Fruit fly (Drosophila melanogaster): ENCODE data around the gene Spn.
A peak's percentile ranks its signal among the peaks of the same experiment; 100 is the strongest.

Gene Spn

dm6 chr3L:2466411-2467015 is 87.6 kb downstream of the Spn start (continued):
- TF ChIP-seq CG7987 (GFP tag; optimal IDR thresholded peaks at IDR 0.05) (peak; percentile 76), ems (GFP tag; optimal IDR thresholded peaks at IDR 0.05) (no peak), al (GFP tag; IDR thresholded peaks at IDR 0.05) (no peak), Sry-β (GFP tag; optimal IDR thresholded peaks at IDR 0.05) (no peak), CG13775 (GFP tag; optimal IDR thresholded peaks at IDR 0.05) (peak; percentile 22), CG14441 (GFP tag; IDR thresholded peaks at IDR 0.05) (peak; percentile 28; the same call in 1 of the 2 replicates), CG1602 (GFP tag; optimal IDR thresholded peaks at IDR 0.05) (peak; percentile 6), CG5180 (GFP tag; optimal IDR thresholded peaks at IDR 0.05) (no peak), CG34422 (GFP tag; IDR thresholded peaks at IDR 0.05) (peak; percentile 81; the same call in 2 of the 3 replicates), sens (GFP tag) (peak; percentile 20), CG14965 (GFP tag; optimal IDR thresholded peaks at IDR 0.05; ENCODE audit: borderline replicate concordance) (peak; percentile 13), toy (GFP tag; IDR thresholded peaks at IDR 0.05) (no peak), CG3838 (GFP tag; optimal IDR thresholded peaks at IDR 0.05) (no peak), CG9437 (GFP tag; optimal IDR thresholded peaks at IDR 0.05) (no peak), MESR4 (GFP tag; optimal IDR thresholded peaks at IDR 0.05) (peak; percentile 48), ara (GFP tag; IDR thresholded peaks at IDR 0.05) (no peak), CG3163 (GFP tag; optimal IDR thresholded peaks at IDR 0.05) (peak; percentile 100), Blimp-1 (GFP tag; optimal IDR thresholded peaks at IDR 0.05) (peak; percentile 29), CG12236 (GFP tag; optimal IDR thresholded peaks at IDR 0.05) (no peak), so (GFP tag; IDR thresholded peaks at IDR 0.05) (peak; percentile 75; the same call in 2 of the 3 replicates), CG6689 (GFP tag; IDR thresholded peaks at IDR 0.05) (no peak), CG6791 (GFP tag; IDR thresholded peaks at IDR 0.05; ENCODE audit: partially characterized antibody) (peak; percentile 58; the same call in 2 of the 3 replicates), insv (GFP tag; optimal IDR thresholded peaks at IDR 0.05) (peak in 1 of 2 experiments; percentile 78), usp (GFP tag; optimal IDR thresholded peaks at IDR 0.05) (no peak), CG10321 (GFP tag; IDR thresholded peaks at IDR 0.05) (no peak), CG14860 (GFP tag; IDR thresholded peaks at IDR 0.05; ENCODE audit: partially characterized antibody) (no peak), CG17359 (tag; optimal IDR thresholded peaks at IDR 0.05) (no peak), CG14050 (GFP tag; IDR thresholded peaks at IDR 0.05) (no peak), CG4707 (GFP tag; optimal IDR thresholded peaks at IDR 0.05) (no peak), HLHmδ (GFP tag; optimal IDR thresholded peaks at IDR 0.05) (peak; percentile 64), CG1792 (GFP tag; optimal IDR thresholded peaks at IDR 0.05) (peak; percentile 13), Hr39 (optimal IDR thresholded peaks at IDR 0.05) (no peak), fru (optimal IDR thresholded peaks at IDR 0.05) (no peak), ci (GFP tag; IDR thresholded peaks at IDR 0.05) (peak; percentile 79), Jarid2 (GFP tag; optimal IDR thresholded peaks at IDR 0.05) (peak; percentile 89), CG15073 (GFP tag; optimal IDR thresholded peaks at IDR 0.05) (no peak), CG31365 (tag; optimal IDR thresholded peaks at IDR 0.05) (peak; percentile 80), cwo (GFP tag; optimal IDR thresholded peaks at IDR 0.05) (no peak), Trl (optimal IDR thresholded peaks at IDR 0.05) (peak; percentile 63 to 74), Trl (GFP tag; optimal IDR thresholded peaks at IDR 0.05) (peak; percentile 85), CG13424 (tag; optimal IDR thresholded peaks at IDR 0.05) (peak; percentile 28), CG1233 (GFP tag; optimal IDR thresholded peaks at IDR 0.05) (no peak), CG10543 (GFP tag; optimal IDR thresholded peaks at IDR 0.05) (peak; percentile 53), CG6813 (GFP tag; optimal IDR thresholded peaks at IDR 0.05) (no peak), CG5953 (GFP tag; IDR thresholded peaks at IDR 0.05) (peak; percentile 58; the same call in 1 of the 2 replicates), crp (GFP tag; optimal IDR thresholded peaks at IDR 0.05) (peak in 1 of 2 experiments; percentile 79), Oli (tag; optimal IDR thresholded peaks at IDR 0.05) (no peak), bigmax (GFP tag; optimal IDR thresholded peaks at IDR 0.05) (no peak), CG1647 (GFP tag; optimal IDR thresholded peaks at IDR 0.05) (no peak), Vsx1 (GFP tag; optimal IDR thresholded peaks at IDR 0.05) (no peak)
